Worm (Caenorhabditis elegans): ENCODE measurements around the gene T20D3.5.

The T20D3.5 gene

DNA sequence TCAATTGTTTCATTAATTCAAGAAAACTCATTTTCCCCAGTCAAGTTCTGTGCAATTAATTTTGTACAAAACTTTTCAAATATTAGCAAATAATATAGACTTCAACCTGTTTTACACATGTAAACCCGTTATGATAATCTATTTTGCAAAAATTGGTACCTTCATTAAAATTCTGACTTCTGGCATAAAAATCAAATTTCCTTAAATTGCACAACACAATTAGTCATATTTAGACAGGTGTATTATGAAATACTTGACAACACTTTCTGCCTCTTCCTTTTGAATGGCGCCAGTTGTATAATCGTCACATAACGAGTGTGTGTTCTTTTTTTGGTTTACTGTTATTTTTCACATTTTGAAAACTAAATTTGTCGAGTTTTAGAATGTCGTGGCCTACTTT is 34.3 kb downstream of the T20D3.5 start, which contains the start of gene fbxc-58:
fbxc-58 (plus strand) TSS at position 383 of the 400 bp plus-strand sequence.
- TF ChIP-seq med-1 (GFP tag; optimal IDR thresholded peaks at IDR 0.05; ENCODE audit: insufficient read depth) = no peak
- no peak for TF ChIP-seq ztf-23 (GFP tag; IDR thresholded peaks at IDR 0.05)
- no peak for TF ChIP-seq ref-1 (GFP tag; conservative IDR thresholded peaks at IDR 0.05)

DNA sequence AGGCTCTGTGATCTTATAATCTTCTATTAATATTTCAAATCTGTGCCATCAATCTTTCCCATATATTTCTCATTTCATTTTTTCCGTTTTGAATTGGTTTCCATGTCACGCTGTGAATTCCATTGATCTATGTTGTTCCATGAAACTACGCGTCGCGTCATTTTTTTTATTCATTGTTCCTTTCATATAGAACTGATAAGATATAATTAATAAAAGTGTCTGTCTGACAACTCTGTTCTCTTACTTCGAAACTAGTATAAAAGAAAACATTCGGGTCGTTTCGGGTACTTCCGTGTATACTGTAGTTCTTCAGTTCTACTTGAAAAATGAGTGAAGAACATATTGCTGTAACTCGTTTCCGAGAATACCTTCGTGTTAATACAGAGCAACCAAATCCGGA is 37.7 kb downstream of the T20D3.5 start, which contains the start of gene C10C5.3:
C10C5.3 (plus strand) TSS at position 301 of the 400 bp plus-strand sequence.
- TF ChIP-seq tab-1 (GFP tag; IDR thresholded peaks at IDR 0.05) (no peak), ref-1 (GFP tag; conservative IDR thresholded peaks at IDR 0.05) (no peak), ztf-29 (GFP tag; IDR thresholded peaks at IDR 0.05) (no peak), med-1 (GFP tag; optimal IDR thresholded peaks at IDR 0.05; ENCODE audit: insufficient read depth) (no peak), cog-1 (tag; optimal IDR thresholded peaks at IDR 0.05) (no peak), flt-1 (GFP tag; IDR thresholded peaks at IDR 0.05) (no peak)

DNA sequence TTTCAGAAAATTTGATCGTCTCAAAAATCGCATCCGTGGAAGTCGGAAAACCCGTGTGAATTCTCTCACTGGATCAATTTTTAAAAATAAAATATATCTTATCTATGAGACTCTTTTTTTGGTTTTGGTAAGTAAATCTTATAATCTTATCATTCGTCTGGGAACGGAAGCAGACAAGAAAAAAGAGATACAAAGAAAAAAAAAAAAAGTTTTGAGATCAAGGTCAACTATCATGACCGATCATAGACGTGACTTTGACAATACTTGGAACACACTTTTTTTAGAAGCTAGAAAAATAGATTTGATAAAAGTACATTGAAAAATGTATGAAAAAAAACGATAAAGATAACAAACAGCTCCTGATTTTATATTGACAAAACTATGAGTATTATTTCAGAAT is 39.7 kb downstream of the T20D3.5 start:
- no peak for TF ChIP-seq ztf-23 (GFP tag; IDR thresholded peaks at IDR 0.05)
- no peak for TF ChIP-seq klf-2 (GFP tag; conservative IDR thresholded peaks at IDR 0.05)

DNA sequence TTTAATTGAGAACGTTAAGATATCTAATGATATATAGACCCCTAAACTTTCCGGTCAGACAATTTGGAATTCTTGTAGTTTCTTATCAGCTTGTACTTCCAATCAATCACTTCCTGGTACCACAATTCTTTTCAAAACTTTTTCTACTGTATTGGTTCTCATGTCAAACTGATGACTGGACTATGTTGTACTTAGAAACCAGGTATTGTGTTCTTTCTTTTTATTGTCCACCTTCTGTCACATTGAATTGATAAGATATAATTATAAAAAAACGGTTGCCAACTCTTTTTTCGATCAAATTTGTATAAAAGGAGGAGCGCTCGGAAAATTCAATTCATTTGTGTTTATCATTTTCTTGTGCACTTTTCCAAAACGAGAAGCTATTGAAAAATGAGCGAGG is 41.4 kb downstream of the T20D3.5 start, which contains the start of gene C10C5.4:
C10C5.4 (plus strand) TSS at position 281 of the 400 bp plus-strand sequence.
- TF ChIP-seq ztf-23 (GFP tag; IDR thresholded peaks at IDR 0.05) (no peak), ztf-29 (GFP tag; IDR thresholded peaks at IDR 0.05) (no peak), tab-1 (GFP tag; IDR thresholded peaks at IDR 0.05) (no peak)

DNA sequence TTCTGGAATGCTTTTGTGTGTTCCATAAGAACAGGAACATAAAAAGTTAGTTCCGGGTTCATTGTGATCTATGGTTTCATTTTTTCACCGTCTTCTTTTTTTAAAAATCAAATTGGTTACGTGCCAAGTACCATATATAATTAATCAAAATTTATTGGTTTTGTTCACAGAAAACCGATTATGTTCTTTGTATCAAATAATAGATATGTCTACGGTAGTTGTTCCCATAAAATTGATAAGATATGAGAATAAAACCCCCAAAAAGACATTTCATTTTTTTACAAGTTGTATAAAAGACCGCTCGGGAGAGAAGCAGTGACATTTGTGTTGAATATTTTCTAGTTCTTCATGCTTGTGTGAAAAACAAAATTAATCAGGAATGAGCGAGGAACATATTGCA is 44.3 kb downstream of the T20D3.5 start, which contains the start of gene C10C5.5:
C10C5.5 (plus strand) TSS at position 301 of the 400 bp plus-strand sequence.
- TF ChIP-seq med-1 (GFP tag; optimal IDR thresholded peaks at IDR 0.05; ENCODE audit: insufficient read depth) = no peak
- TF ChIP-seq flt-1 (GFP tag; IDR thresholded peaks at IDR 0.05) = no peak
- TF ChIP-seq cog-1 (tag; optimal IDR thresholded peaks at IDR 0.05) = no peak
- no peak for TF ChIP-seq T22C8.4 (GFP tag; IDR thresholded peaks at IDR 0.05)
- no peak for TF ChIP-seq klf-2 (GFP tag; conservative IDR thresholded peaks at IDR 0.05)
- TF ChIP-seq ztf-29 (GFP tag; IDR thresholded peaks at IDR 0.05) = no peak
- TF ChIP-seq ztf-23 (GFP tag; IDR thresholded peaks at IDR 0.05) = no peak
- no peak for TF ChIP-seq tab-1 (GFP tag; IDR thresholded peaks at IDR 0.05)
- TF ChIP-seq ref-1 (GFP tag; conservative IDR thresholded peaks at IDR 0.05) = no peak

DNA sequence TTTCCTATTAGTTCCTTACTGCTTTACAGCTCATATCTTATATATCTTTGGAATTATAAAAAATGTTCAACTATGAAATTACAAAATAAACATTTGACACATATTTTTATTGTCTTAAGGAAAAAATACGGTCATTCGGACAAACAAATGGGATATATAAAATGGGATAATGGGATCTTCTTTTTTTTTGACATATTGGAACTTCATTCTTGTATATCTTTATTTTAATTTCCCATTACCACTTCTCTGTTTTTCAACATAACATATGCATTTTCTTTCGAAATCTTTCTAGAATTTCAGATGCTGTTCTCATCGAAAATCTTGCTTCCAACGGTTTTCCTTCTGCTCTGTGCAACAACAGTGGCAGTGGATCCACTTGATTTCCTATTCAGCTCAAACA is 48.0 kb downstream of the T20D3.5 start, which contains the start of gene C10C5.7:
C10C5.7 (plus strand) TSS at position 301 of the 400 bp plus-strand sequence.
- no peak for TF ChIP-seq klf-2 (GFP tag; conservative IDR thresholded peaks at IDR 0.05)
- no peak for TF ChIP-seq ztf-29 (GFP tag; IDR thresholded peaks at IDR 0.05)
- no peak for TF ChIP-seq tab-1 (GFP tag; IDR thresholded peaks at IDR 0.05)
- no peak for TF ChIP-seq ref-1 (GFP tag; conservative IDR thresholded peaks at IDR 0.05)
- no peak for TF ChIP-seq ztf-23 (GFP tag; IDR thresholded peaks at IDR 0.05)
- no peak for TF ChIP-seq T22C8.4 (GFP tag; IDR thresholded peaks at IDR 0.05)
- TF ChIP-seq med-1 (GFP tag; optimal IDR thresholded peaks at IDR 0.05; ENCODE audit: insufficient read depth) = no peak
- no peak for TF ChIP-seq flt-1 (GFP tag; IDR thresholded peaks at IDR 0.05)
- TF ChIP-seq cog-1 (tag; optimal IDR thresholded peaks at IDR 0.05) = no peak

DNA sequence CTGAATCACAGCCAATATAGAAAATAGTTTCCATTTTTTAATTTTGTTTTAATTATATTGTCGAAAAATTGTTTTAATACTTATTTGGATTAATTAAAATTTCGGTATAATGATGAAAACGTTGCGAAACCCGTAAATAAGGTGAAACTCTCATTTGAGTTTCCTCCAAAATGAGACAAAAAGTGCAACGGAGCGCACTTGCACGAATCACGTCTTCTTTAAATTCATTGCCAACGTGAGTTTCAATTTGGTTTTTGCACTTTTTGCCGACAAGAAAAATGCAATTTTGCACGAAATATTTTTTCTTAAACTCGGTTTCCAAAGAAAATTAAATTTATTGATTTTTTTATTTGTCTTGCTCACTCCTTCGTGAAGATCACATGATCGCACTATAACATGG is 49.2 kb downstream of the T20D3.5 start, which contains the start of gene daf-15:
daf-15 (plus strand) TSS at position 171 of the 400 bp plus-strand sequence.
- TF ChIP-seq T22C8.4 (GFP tag; IDR thresholded peaks at IDR 0.05) = no peak
- TF ChIP-seq tab-1 (GFP tag; IDR thresholded peaks at IDR 0.05) = no peak
- no peak for TF ChIP-seq med-1 (GFP tag; optimal IDR thresholded peaks at IDR 0.05; ENCODE audit: insufficient read depth)
- TF ChIP-seq ref-1 (GFP tag; conservative IDR thresholded peaks at IDR 0.05) = no peak

Measured in whole organism, midembryonic.